Worm (Caenorhabditis elegans): ENCODE data around the gene cdh-10.

- TF ChIP-seq zip-5 (tag; optimal IDR thresholded peaks at IDR 0.05): no peak
- no peak for TF ChIP-seq ceh-48 (tag; optimal IDR thresholded peaks at IDR 0.05)
- TF ChIP-seq lin-11 (tag; optimal IDR thresholded peaks at IDR 0.05): no peak
- TF ChIP-seq fkh-10 (GFP tag; optimal IDR thresholded peaks at IDR 0.05): no peak
- no peak for TF ChIP-seq ama-1 (optimal IDR thresholded peaks at IDR 0.05)
Measured at ce11 chrIV:2434366-2434765, 28.8 kb downstream of the cdh-10 start.

Measured in whole organism, late embryonic.